Fruit fly (Drosophila melanogaster): ENCODE results near the gene CG44004.

- TF ChIP-seq CG7101 (tag; optimal IDR thresholded peaks at IDR 0.05) = no peak
- no peak for TF ChIP-seq cnc (optimal IDR thresholded peaks at IDR 0.05)
- TF ChIP-seq pad (GFP tag; optimal IDR thresholded peaks at IDR 0.05) = no peak
- TF ChIP-seq ovo (GFP tag; optimal IDR thresholded peaks at IDR 0.05) = no peak
- TF ChIP-seq CG11617 (GFP tag; optimal IDR thresholded peaks at IDR 0.05) = no peak
- TF ChIP-seq toe (GFP tag; optimal IDR thresholded peaks at IDR 0.05) = no peak
- TF ChIP-seq CG1620 (GFP tag; optimal IDR thresholded peaks at IDR 0.05) = no peak
- TF ChIP-seq Mnt (GFP tag; optimal IDR thresholded peaks at IDR 0.05) = no peak
- no peak for TF ChIP-seq CG12768 (GFP tag; optimal IDR thresholded peaks at IDR 0.05)
- no peak for TF ChIP-seq CG14711 (tag; optimal IDR thresholded peaks at IDR 0.05)
Measured at dm6 chr3L:18057033-18057432, 16.6 kb downstream of the CG44004 start.

All from whole organism, adult.